Fruit fly (Drosophila melanogaster) whole organism, prepupa: Measurements from ENCODE around the gene Notum.

Experiments used
- Blimp-1 ChIP-seq: fragments of 200-800 bp; sonication (Bioruptor generic); optimal IDR thresholded peaks from 3 replicates; lab custom pipeline; 2017; ENCODE audit warnings: missing biosample characterization, missing genetic modification characterization, mild to moderate bottlenecking, moderate library complexity, missing genetic modification reagents
- CG10631 ChIP-seq: fragments of 200-800 bp; sonication (Bioruptor generic); optimal IDR thresholded peaks from 2 replicates; lab custom pipeline; 2016; ENCODE audit warnings: missing biosample characterization, missing genetic modification characterization
- CG10669 ChIP-seq: fragments of 200-800 bp; sonication (Bioruptor generic); optimal IDR thresholded peaks from 3 replicates; lab custom pipeline; 2018; ENCODE audit warnings: missing biosample characterization, mild to moderate bottlenecking, missing genetic modification characterization, moderate library complexity
- CG11294 ChIP-seq: fragments of 200-800 bp; sonication (Bioruptor generic); IDR thresholded peaks from 2 replicates; pipeline ENCODE4 v1.3.6; 2022; ENCODE audit warnings: missing biosample characterization, missing genetic modification characterization
- CG11762 ChIP-seq: fragments of 200-800 bp; sonication (Bioruptor generic); optimal IDR thresholded peaks from 3 replicates; lab custom pipeline; 2016; ENCODE audit warnings: missing biosample characterization, missing genetic modification characterization; ENCODE audit not compliant: insufficient read depth
- CG15336 ChIP-seq: fragments of 200-800 bp; sonication (Bioruptor generic); IDR thresholded peaks from 2 replicates; pipeline ENCODE4 v1.3.6; 2022; ENCODE audit warnings: missing biosample characterization, missing genetic modification characterization
- CG1621 ChIP-seq: fragments of 200-800 bp; sonication (Bioruptor generic); optimal IDR thresholded peaks from 3 replicates; lab custom pipeline; 2018; ENCODE audit warnings: missing biosample characterization, mild to moderate bottlenecking, missing genetic modification characterization
- CG3032 ChIP-seq: fragments of 200-800 bp; optimal IDR thresholded peaks from 2 replicates; lab custom pipeline; 2019; ENCODE audit warnings: missing biosample characterization, mild to moderate bottlenecking, missing genetic modification characterization, moderate library complexity
- CG31627 ChIP-seq: fragments of 200-800 bp; sonication (Bioruptor generic); optimal IDR thresholded peaks from 3 replicates; lab custom pipeline; 2016; ENCODE audit warnings: missing biosample characterization, missing genetic modification characterization
- CG32006 ChIP-seq: fragments of 200-800 bp; sonication (Bioruptor generic); optimal IDR thresholded peaks from 3 replicates; lab custom pipeline; 2017; ENCODE audit warnings: missing biosample characterization, mild to moderate bottlenecking, missing genetic modification characterization
- CG34406 ChIP-seq: fragments of 200-800 bp; sonication (Bioruptor generic); optimal IDR thresholded peaks from 3 replicates; lab custom pipeline; 2016; ENCODE audit warnings: missing biosample characterization, missing genetic modification characterization
- CG4318 ChIP-seq: fragments of 200-800 bp; sonication (Bioruptor generic); optimal IDR thresholded peaks from 3 replicates; lab custom pipeline; 2017; ENCODE audit warnings: missing biosample characterization, mild to moderate bottlenecking, missing genetic modification characterization
- CG6276 ChIP-seq: fragments of 200-800 bp; sonication (Bioruptor generic); optimal IDR thresholded peaks from 2 replicates; lab custom pipeline; 2017; ENCODE audit warnings: missing biosample characterization, mild to moderate bottlenecking, missing genetic modification characterization
- CG6792 ChIP-seq: fragments of 200-800 bp; sonication (Bioruptor generic); optimal IDR thresholded peaks from 3 replicates; lab custom pipeline; 2016; ENCODE audit warnings: missing biosample characterization, missing genetic modification characterization
- CG6808 ChIP-seq: fragments of 200-800 bp; sonication (Bioruptor generic); optimal IDR thresholded peaks from 3 replicates; lab custom pipeline; 2017; ENCODE audit warnings: missing biosample characterization, missing genetic modification characterization, mild to moderate bottlenecking, moderate library complexity, missing genetic modification reagents
- CG7368 ChIP-seq: fragments of 200-800 bp; sonication (Bioruptor generic); optimal IDR thresholded peaks from 3 replicates; lab custom pipeline; 2016; ENCODE audit warnings: missing biosample characterization, missing genetic modification characterization
- CG8119 ChIP-seq: fragments of 200-800 bp; sonication (Bioruptor generic); IDR thresholded peaks from 3 replicates; pipeline ENCODE4 v1.3.6; 2022; ENCODE audit warnings: missing biosample characterization, missing genetic modification characterization
- Eip75B ChIP-seq: fragments of 200-800 bp; sonication (Bioruptor generic); optimal IDR thresholded peaks from 3 replicates; lab custom pipeline; 2016; ENCODE audit warnings: missing biosample characterization, missing genetic modification characterization
- Eip93F ChIP-seq: fragments of 200-800 bp; sonication (Bioruptor generic); optimal IDR thresholded peaks from 2 replicates; lab custom pipeline; 2016; ENCODE audit warnings: missing biosample characterization, mild to moderate bottlenecking, missing genetic modification characterization
- Ets21C ChIP-seq: fragments of 200-800 bp; sonication (Bioruptor generic); optimal IDR thresholded peaks from 3 replicates; lab custom pipeline; 2016; ENCODE audit warnings: missing biosample characterization, missing genetic modification characterization
- Ets96B ChIP-seq: fragments of 200-800 bp; optimal IDR thresholded peaks from 2 replicates; lab custom pipeline; 2019; ENCODE audit warnings: missing biosample characterization, mild to moderate bottlenecking, missing genetic modification characterization, moderate library complexity
- Gug ChIP-seq: fragments of 200-800 bp; sonication (Bioruptor generic); IDR thresholded peaks from 2 replicates; pipeline ENCODE4 v1.3.6; 2022; ENCODE audit warnings: missing biosample characterization, missing genetic modification characterization
- Hr38 ChIP-seq: sonication (Bioruptor generic); optimal IDR thresholded peaks from 2 replicates; lab custom pipeline; 2016; ENCODE audit warnings: missing biosample characterization, missing genetic modification characterization
- Hr39 ChIP-seq: fragments of 200-800 bp; sonication (Bioruptor generic); optimal IDR thresholded peaks from 2 replicates; lab custom pipeline; 2016; ENCODE audit warnings: missing biosample characterization, missing genetic modification characterization
- Hr4 ChIP-seq: fragments of 200-800 bp; sonication (Bioruptor generic); optimal IDR thresholded peaks from 3 replicates; lab custom pipeline; 2016; ENCODE audit warnings: missing biosample characterization, missing genetic modification characterization
- Lpt ChIP-seq: fragments of 200-800 bp; sonication (Bioruptor generic); optimal IDR thresholded peaks from 3 replicates; lab custom pipeline; 2016; ENCODE audit warnings: missing biosample characterization, missing genetic modification characterization
- Met ChIP-seq: fragments of 200-800 bp; sonication (Bioruptor generic); optimal IDR thresholded peaks from 3 replicates; lab custom pipeline; 2016; ENCODE audit warnings: missing biosample characterization, missing genetic modification characterization
- Smox ChIP-seq: fragments of 200-800 bp; sonication (Bioruptor generic); optimal IDR thresholded peaks from 3 replicates; lab custom pipeline; 2016; ENCODE audit warnings: missing biosample characterization, missing genetic modification characterization
- Sox14 ChIP-seq: fragments of 200-800 bp; sonication (Bioruptor generic); optimal IDR thresholded peaks from 3 replicates; lab custom pipeline; 2016; ENCODE audit warnings: missing biosample characterization, missing genetic modification characterization
- Sox15 ChIP-seq: fragments of 200-800 bp; sonication (Bioruptor generic); optimal IDR thresholded peaks from 3 replicates; lab custom pipeline; 2016; ENCODE audit warnings: missing biosample characterization, missing genetic modification characterization
- achi ChIP-seq: fragments of 200-800 bp; sonication (Bioruptor generic); optimal IDR thresholded peaks from 3 replicates; lab custom pipeline; 2016; ENCODE audit warnings: missing biosample characterization, missing genetic modification characterization
- acj6 ChIP-seq: fragments of 200-800 bp; sonication (Bioruptor generic); optimal IDR thresholded peaks from 3 replicates; lab custom pipeline; 2016; ENCODE audit warnings: missing biosample characterization, missing genetic modification characterization
- cyc ChIP-seq: fragments of 200-800 bp; sonication (Bioruptor generic); optimal IDR thresholded peaks from 3 replicates; lab custom pipeline; 2016; ENCODE audit warnings: missing biosample characterization, missing genetic modification characterization
- dac ChIP-seq: fragments of 200-800 bp; sonication (Bioruptor generic); optimal IDR thresholded peaks from 2 replicates; lab custom pipeline; 2017; ENCODE audit warnings: missing biosample characterization, mild to moderate bottlenecking, missing genetic modification characterization
- eg ChIP-seq: fragments of 200-800 bp; sonication (Bioruptor generic); IDR thresholded peaks from 3 replicates; pipeline ENCODE4 v1.3.6; 2022; ENCODE audit warnings: missing biosample characterization, missing genetic modification characterization
- esn ChIP-seq: fragments of 200-800 bp; sonication (Bioruptor generic); optimal IDR thresholded peaks from 2 replicates; lab custom pipeline; 2016; ENCODE audit warnings: missing biosample characterization, mild to moderate bottlenecking, missing genetic modification characterization, moderate library complexity
- fd59A ChIP-seq: fragments of 200-800 bp; sonication (Bioruptor generic); optimal IDR thresholded peaks from 2 replicates; lab custom pipeline; 2017; ENCODE audit warnings: missing biosample characterization, mild to moderate bottlenecking, missing genetic modification characterization, missing genetic modification reagents
- fd85E ChIP-seq: fragments of 200-800 bp; sonication (Bioruptor generic); optimal IDR thresholded peaks from 3 replicates; lab custom pipeline; 2016; ENCODE audit warnings: missing biosample characterization, missing genetic modification characterization
- fkh ChIP-seq: fragments of 200-800 bp; sonication (Bioruptor generic); optimal IDR thresholded peaks from 3 replicates; lab custom pipeline; 2017; ENCODE audit warnings: missing biosample characterization, mild to moderate bottlenecking, missing genetic modification characterization, moderate library complexity
- lz ChIP-seq: fragments of 200-800 bp; sonication (Bioruptor generic); optimal IDR thresholded peaks from 3 replicates; lab custom pipeline; 2016; ENCODE audit warnings: missing biosample characterization, missing genetic modification characterization
- net ChIP-seq: fragments of 200-800 bp; sonication (Bioruptor generic); optimal IDR thresholded peaks from 3 replicates; lab custom pipeline; 2016; ENCODE audit warnings: missing biosample characterization, missing genetic modification characterization
- pdm3 ChIP-seq: fragments of 200-800 bp; sonication (Bioruptor generic); optimal IDR thresholded peaks from 3 replicates; lab custom pipeline; 2016; ENCODE audit warnings: missing biosample characterization, missing genetic modification characterization
- salr ChIP-seq, 2 experiments: fragments of 200-800 bp; sonication (Bioruptor generic); optimal IDR thresholded peaks; 3 replicates each; lab custom pipeline; 2016 to 2018; ENCODE audit warnings: missing biosample characterization in 2 of 2, missing genetic modification characterization in 2 of 2, mild to moderate bottlenecking in 1 of 2
- topi ChIP-seq: fragments of 200-800 bp; sonication (Bioruptor generic); optimal IDR thresholded peaks from 3 replicates; lab custom pipeline; 2016; ENCODE audit warnings: missing biosample characterization, missing genetic modification characterization
- vri ChIP-seq: fragments of 200-800 bp; sonication (Bioruptor generic); optimal IDR thresholded peaks from 3 replicates; lab custom pipeline; 2016; ENCODE audit warnings: missing biosample characterization, mild to moderate bottlenecking, missing genetic modification characterization

Gene Notum

dm6 chr3L:16034224-16034623, 10.9 kb downstream of the Notum start, which contains the start of gene CG42538:
Gene CG42538, plus strand, starts transcription at chr3L:16034524.
- TF ChIP-seq achi (GFP tag; lab: Kevin White, UChicago): no peak
- TF ChIP-seq, all 60 proteins: peak for 0

dm6 chr3L:16035185-16035584, 11.9 kb downstream of the Notum start, which contains the start of gene CG5895:
Gene CG5895, plus strand, starts transcription at chr3L:16035485.
- TF ChIP-seq Blimp-1 (GFP tag; lab: Kevin White, UChicago): no peak
- no peak for TF ChIP-seq Hr39
- no peak for TF ChIP-seq Eip93F
- TF ChIP-seq Hr38: no peak
- TF ChIP-seq topi (GFP tag; lab: Kevin White, UChicago): no peak
- no peak for TF ChIP-seq dac (GFP tag; lab: Kevin White, UChicago)
- TF ChIP-seq Ets21C (GFP tag; lab: Kevin White, UChicago): no peak
- TF ChIP-seq esn (GFP tag; lab: Kevin White, UChicago): no peak
- TF ChIP-seq fd59A (GFP tag; lab: Kevin White, UChicago): no peak
- TF ChIP-seq Lpt (GFP tag; lab: Kevin White, UChicago): no peak
- no peak for TF ChIP-seq CG10631 (GFP tag; lab: Kevin White, UChicago)

- peak; percentile 80 for TF ChIP-seq Met (GFP tag; lab: Kevin White, UChicago)
- peak; percentile 53 for TF ChIP-seq CG11762 (GFP tag; lab: Kevin White, UChicago)
- peak; percentile 76 for TF ChIP-seq CG6276 (GFP tag; lab: Kevin White, UChicago)
- peak; percentile 43 for TF ChIP-seq fkh
- TF ChIP-seq CG31627 (GFP tag; lab: Kevin White, UChicago): peak; percentile 73
- peak; percentile 59 for TF ChIP-seq Ets96B (tag; lab: Kevin White, UChicago)
- TF ChIP-seq CG10669: peak; percentile 68
- TF ChIP-seq CG8119: peak; percentile 82; the same call in 2 of the 3 replicates
- peak; percentile 74 for TF ChIP-seq Sox14
- TF ChIP-seq CG32006: peak; percentile 75
- TF ChIP-seq CG4318 (GFP tag; lab: Kevin White, UChicago): peak; percentile 35
- TF ChIP-seq achi (GFP tag; lab: Kevin White, UChicago): peak; percentile 70
- peak; percentile 78 for TF ChIP-seq Hr4 (GFP tag; lab: Kevin White, UChicago)
- TF ChIP-seq Eip75B (GFP tag; lab: Kevin White, UChicago): peak; percentile 84
- peak; percentile 66 for TF ChIP-seq acj6
- TF ChIP-seq cyc (GFP tag; lab: Kevin White, UChicago): peak; percentile 67
- TF ChIP-seq eg (GFP tag; lab: Robert Waterston, UW): peak; percentile 89
- peak; percentile 67 for TF ChIP-seq net (GFP tag; lab: Kevin White, UChicago)
- peak; percentile 78 for TF ChIP-seq Smox (GFP tag; lab: Kevin White, UChicago)
- peak; percentile 70 for TF ChIP-seq CG6808 (GFP tag; lab: Kevin White, UChicago)
- TF ChIP-seq CG11294 (GFP tag; lab: Robert Waterston, UW): peak; percentile 64
- peak; percentile 91 for TF ChIP-seq CG15336 (GFP tag; lab: Robert Waterston, UW)
- peak; percentile 43 for TF ChIP-seq Ets21C (GFP tag; lab: Kevin White, UChicago)
- TF ChIP-seq lz (GFP tag; lab: Kevin White, UChicago): peak; percentile 72
- TF ChIP-seq fd85E (GFP tag; lab: Kevin White, UChicago): no peak
- TF ChIP-seq pdm3: peak; percentile 75
- peak; percentile 17 to 50 for TF ChIP-seq salr (GFP tag; optimal IDR thresholded peaks at IDR 0.05; lab: Kevin White, UChicago)
- TF ChIP-seq dac (GFP tag; lab: Kevin White, UChicago): peak; percentile 9
- TF ChIP-seq Hr38: no peak
- no peak for TF ChIP-seq Eip93F
- TF ChIP-seq CG1621 (tag; lab: Kevin White, UChicago): peak; percentile 66
- peak; percentile 72 for TF ChIP-seq Lpt (GFP tag; lab: Kevin White, UChicago)
- TF ChIP-seq vri: no peak
- peak; percentile 78 for TF ChIP-seq Hr39
- peak; percentile 74 for TF ChIP-seq CG34406 (GFP tag; lab: Kevin White, UChicago)
- peak; percentile 43 for TF ChIP-seq Sox15
- peak; percentile 73 for TF ChIP-seq Gug (GFP tag; lab: Robert Waterston, UW)
- TF ChIP-seq CG6792 (GFP tag; lab: Kevin White, UChicago): peak; percentile 53
- peak; percentile 50 for TF ChIP-seq CG7368 (GFP tag; lab: Kevin White, UChicago)
- TF ChIP-seq topi (GFP tag; lab: Kevin White, UChicago): peak; percentile 65
- TF ChIP-seq esn (GFP tag; lab: Kevin White, UChicago): peak; percentile 78
- TF ChIP-seq CG3032 (tag; lab: Kevin White, UChicago): peak; percentile 74
- peak; percentile 65 for TF ChIP-seq CG10631 (GFP tag; lab: Kevin White, UChicago)
- TF ChIP-seq fd59A (GFP tag; lab: Kevin White, UChicago): peak; percentile 39
These were observed 13.8 kb downstream of the Notum start for dm6 chr3L:16037048-16037477.
